Worm (Caenorhabditis elegans) whole organism, L1 larva: ENCODE data around the gene srh-229.

Experiments
- ceh-82 ChIP-seq, 3 experiments: fragments of 150-350 bp in 1 of 3; sonication (generic microtip) in 2 of 3; optimal IDR thresholded peaks; 2 replicates each; lab custom pipeline; 2014 to 2017; ENCODE audit warnings: missing biosample characterization in 3 of 3, missing genetic modification characterization in 3 of 3
- jun-1 ChIP-seq: fragments of 150-350 bp; optimal IDR thresholded peaks from 2 replicates; lab custom pipeline; 2014; ENCODE audit warnings: missing biosample characterization, missing genetic modification reagents, missing genetic modification characterization
- unc-62 ChIP-seq: fragments of 150-350 bp; optimal IDR thresholded peaks from 2 replicates; lab custom pipeline; 2014; ENCODE audit warnings: missing biosample characterization, missing genetic modification reagents, missing genetic modification characterization

DNA sequence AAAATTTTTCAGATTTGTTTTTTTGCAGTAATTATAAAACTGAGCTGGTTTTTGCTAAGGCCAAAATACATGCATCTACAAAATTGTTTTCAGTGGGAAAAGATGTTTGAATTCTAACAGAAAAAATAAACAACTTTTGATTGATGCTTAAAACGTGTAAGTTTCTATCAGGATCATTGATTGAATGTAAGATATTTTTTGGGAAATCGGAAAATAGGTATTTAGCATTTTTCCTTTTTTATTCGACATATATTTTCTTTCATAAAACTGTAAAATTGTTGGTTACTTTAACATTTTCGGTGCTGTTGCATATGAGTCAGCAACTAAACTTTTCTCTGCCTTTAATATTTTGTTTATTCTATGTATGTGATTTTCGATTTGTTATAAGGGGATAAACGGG lies 20.3 kb upstream of the srh-229 start, which contains the start of gene C54F6.20:
- TF ChIP-seq ceh-82 (tag; optimal IDR thresholded peaks at IDR 0.05; lab: Kevin White, UChicago): no peak
- no peak for TF ChIP-seq jun-1 (tag; lab: Kevin White, UChicago)
- TF ChIP-seq unc-62 (GFP tag; lab: Kevin White, UChicago): no peak
